Worm (Caenorhabditis elegans): Measurements from ENCODE around the gene F18A11.3.
A peak's percentile ranks its signal among the peaks of the same experiment; 100 is the strongest.
"Not testable (repeated sequence)": the region's sequence is repeated elsewhere in the genome, so short reads cannot be mapped to it uniquely, and the experiment has no call there.

The F18A11.3 gene

ce11 chrII:13016381-13016780 is 20.3 kb downstream of the F18A11.3 start:
- TF ChIP-seq tbp1 (GFP tag; optimal IDR thresholded peaks at IDR 0.05) (peak; percentile 64), madf-3 (GFP tag; IDR thresholded peaks at IDR 0.05) (peak; percentile 84), rcor-1 (GFP tag; IDR thresholded peaks at IDR 0.05) (peak; percentile 91), lag-1 (GFP tag; IDR thresholded peaks at IDR 0.05) (peak; percentile 65; the same call in 1 of the 2 replicates), snpc-4 (tag; optimal IDR thresholded peaks at IDR 0.05) (peak in 2 of 4 experiments; percentile 42 to 58), pbrm-1 (GFP tag; IDR thresholded peaks at IDR 0.05) (peak; percentile 100), hmg-20 (GFP tag; IDR thresholded peaks at IDR 0.05) (peak; percentile 81), Y56A3A.18 (GFP tag; IDR thresholded peaks at IDR 0.05) (peak; percentile 96), madf-6 (GFP tag; IDR thresholded peaks at IDR 0.05) (peak; percentile 60), hsf-1 (GFP tag; IDR thresholded peaks at IDR 0.05) (0 out of 2 replicates have a peak, but pooled peaks have one; percentile 59), lin-40 (tag; optimal IDR thresholded peaks at IDR 0.05) (peak; percentile 86), C17E4.6 (GFP tag; IDR thresholded peaks at IDR 0.05) (0 out of 2 replicates have a peak, but pooled peaks have one; percentile 39), ztf-6 (GFP tag; IDR thresholded peaks at IDR 0.05) (peak; percentile 63; the same call in 1 of the 2 replicates), Y95B8A.8 (GFP tag; IDR thresholded peaks at IDR 0.05) (0 out of 2 replicates have a peak, but pooled peaks have one; percentile 55), hmg-1.2 (GFP tag; IDR thresholded peaks at IDR 0.05) (peak; percentile 81), ceh-100 (GFP tag; IDR thresholded peaks at IDR 0.05) (peak; percentile 76), atf-7 (tag; optimal IDR thresholded peaks at IDR 0.05) (peak; percentile 25), gei-17 (GFP tag; optimal IDR thresholded peaks at IDR 0.05) (peak; percentile 11), dox-1 (GFP tag; IDR thresholded peaks at IDR 0.05) (peak; percentile 77), mcd-1 (GFP tag; IDR thresholded peaks at IDR 0.05) (peak; percentile 89), nfyb-1 (GFP tag; IDR thresholded peaks at IDR 0.05) (peak; percentile 94), let-526 (GFP tag; IDR thresholded peaks at IDR 0.05) (peak; percentile 91), C06A6.2 (GFP tag; conservative IDR thresholded peaks at IDR 0.05) (peak; percentile 92), K11D2.4 (GFP tag; IDR thresholded peaks at IDR 0.05) (peak; percentile 93), lin-26 (GFP tag; IDR thresholded peaks at IDR 0.05) (peak; percentile 66; the same call in 1 of the 2 replicates), Y53G8AR.9 (GFP tag; conservative IDR thresholded peaks at IDR 0.05) (peak; percentile 97), lin-54 (GFP tag; optimal IDR thresholded peaks at IDR 0.05) (peak; percentile 41), F33H1.4 (GFP tag; IDR thresholded peaks at IDR 0.05) (peak; percentile 49), F39B2.1 (GFP tag; IDR thresholded peaks at IDR 0.05) (peak; percentile 100), cebp-1 (GFP tag; IDR thresholded peaks at IDR 0.05) (peak; percentile 65), cebp-1 (tag; optimal IDR thresholded peaks at IDR 0.05) (peak; percentile 76), egl-44 (GFP tag; IDR thresholded peaks at IDR 0.05) (0 out of 2 replicates have a peak, but pooled peaks have one; percentile 47), aptf-2 (GFP tag; conservative IDR thresholded peaks at IDR 0.05) (peak; percentile 44; the same call in 1 of the 2 replicates), egl-18 (GFP tag; IDR thresholded peaks at IDR 0.05) (peak; percentile 41; the same call in 1 of the 2 replicates), ekl-4 (GFP tag; IDR thresholded peaks at IDR 0.05) (peak; percentile 86), nhr-80 (tag; optimal IDR thresholded peaks at IDR 0.05) (peak; percentile 39)
- not testable (repeated sequence) for TF ChIP-seq snpc-4 (GFP tag; optimal IDR thresholded peaks at IDR 0.05)

DNA sequence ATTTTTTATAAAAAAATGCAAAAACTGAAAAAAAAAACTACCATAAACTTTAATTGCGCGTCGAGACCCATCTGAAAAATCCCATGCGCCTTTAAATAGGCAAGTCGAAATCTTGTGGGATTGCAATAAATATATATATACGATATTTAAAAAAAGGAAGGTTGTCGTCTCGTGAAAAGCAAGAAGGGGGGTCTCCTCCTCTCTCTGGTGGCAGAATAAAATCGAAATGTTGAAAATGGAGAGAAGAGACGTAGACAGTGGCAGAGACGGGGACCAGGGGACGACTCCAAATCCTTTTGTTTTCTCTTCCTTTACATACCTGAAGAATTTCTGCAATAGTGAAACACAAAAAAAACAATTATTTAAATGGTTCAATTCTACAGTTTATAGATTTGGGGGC is 22.7 kb downstream of the F18A11.3 start, which contains the start of gene F18A11.5:
F18A11.5 (minus strand) TSS at position 321 of the 400 bp plus-strand sequence.
- TF ChIP-seq madf-3 (GFP tag; IDR thresholded peaks at IDR 0.05) = no peak
- no peak for TF ChIP-seq hlh-12 (tag; optimal IDR thresholded peaks at IDR 0.05)
- TF ChIP-seq cebp-2 (GFP tag; IDR thresholded peaks at IDR 0.05) = no peak
- no peak for TF ChIP-seq K12H6.12 (tag; optimal IDR thresholded peaks at IDR 0.05)
- peak; percentile 36 for TF ChIP-seq F52B5.7 (tag; optimal IDR thresholded peaks at IDR 0.05)
- no peak for TF ChIP-seq sptf-2 (GFP tag; optimal IDR thresholded peaks at IDR 0.05)
- no peak for TF ChIP-seq madf-10 (tag; optimal IDR thresholded peaks at IDR 0.05)
- TF ChIP-seq ama-1 (optimal IDR thresholded peaks at IDR 0.05) = no peak
- TF ChIP-seq ama-1 (GFP tag; optimal IDR thresholded peaks at IDR 0.05) = no peak
- no peak for TF ChIP-seq bed-2 (GFP tag; IDR thresholded peaks at IDR 0.05)
- TF ChIP-seq akir-1 (GFP tag; optimal IDR thresholded peaks at IDR 0.05) = no peak
- peak; percentile 46 for TF ChIP-seq hrde-1 (tag; optimal IDR thresholded peaks at IDR 0.05; ENCODE audit: borderline replicate concordance)
- TF ChIP-seq Y95B8A.8 (GFP tag; IDR thresholded peaks at IDR 0.05) = peak; percentile 60; the same call in 1 of the 2 replicates
- no peak for TF ChIP-seq nhr-80 (tag; optimal IDR thresholded peaks at IDR 0.05)
- no peak for TF ChIP-seq B0336.3 (GFP tag; IDR thresholded peaks at IDR 0.05)
- no peak for TF ChIP-seq rpc-1 (optimal IDR thresholded peaks at IDR 0.05)
- no peak for TF ChIP-seq rpc-1 (tag; optimal IDR thresholded peaks at IDR 0.05)
- no peak for TF ChIP-seq snpc-4 (GFP tag; optimal IDR thresholded peaks at IDR 0.05)
- peak in 1 of 4 experiments; percentile 20 for TF ChIP-seq snpc-4 (tag; optimal IDR thresholded peaks at IDR 0.05)

Data from whole organism, young adult.